Fruit fly (Drosophila melanogaster) whole organism, prepupa: ENCODE measurements around the gene CG15020.

Source experiments
- CG10669 ChIP-seq: fragments of 200-800 bp; sonication (Bioruptor generic); optimal IDR thresholded peaks from 3 replicates; lab custom pipeline; 2018; ENCODE audit warnings: missing biosample characterization, mild to moderate bottlenecking, missing genetic modification characterization, moderate library complexity
- CG6163 ChIP-seq: fragments of 200-800 bp; sonication (Bioruptor generic); IDR thresholded peaks from 3 replicates; pipeline ENCODE4 v1.3.6; 2022; ENCODE audit warnings: missing biosample characterization, missing genetic modification characterization
- CG6854 ChIP-seq: fragments of 200-800 bp; sonication (Bioruptor generic); optimal IDR thresholded peaks from 2 replicates; lab custom pipeline; 2017; ENCODE audit warnings: missing biosample characterization, mild to moderate bottlenecking, missing genetic modification characterization
- Hr4 ChIP-seq: fragments of 200-800 bp; sonication (Bioruptor generic); optimal IDR thresholded peaks from 3 replicates; lab custom pipeline; 2016; ENCODE audit warnings: missing biosample characterization, missing genetic modification characterization
- Lpt ChIP-seq: fragments of 200-800 bp; sonication (Bioruptor generic); optimal IDR thresholded peaks from 3 replicates; lab custom pipeline; 2016; ENCODE audit warnings: missing biosample characterization, missing genetic modification characterization
- Sox14 ChIP-seq: fragments of 200-800 bp; sonication (Bioruptor generic); optimal IDR thresholded peaks from 3 replicates; lab custom pipeline; 2016; ENCODE audit warnings: missing biosample characterization, missing genetic modification characterization

DNA sequence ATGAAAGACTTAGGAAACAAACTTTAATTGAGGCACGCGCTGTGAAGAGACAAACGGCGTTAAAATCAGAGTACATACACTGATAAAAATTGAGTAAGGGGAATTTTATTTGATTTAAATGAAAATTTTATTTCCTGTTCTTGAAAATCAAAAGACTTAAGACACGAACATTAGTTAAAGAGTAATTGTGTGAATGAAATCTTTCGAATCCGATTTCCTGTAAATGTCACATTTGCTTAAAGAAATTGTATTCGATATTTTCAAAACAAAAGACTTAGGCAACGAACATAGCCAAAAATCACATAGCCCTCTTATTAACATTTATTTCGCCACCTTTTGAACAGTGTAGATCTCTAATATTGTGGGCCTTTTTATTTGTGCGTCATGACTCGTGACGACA is 24.4 kb downstream of the CG15020 start:
- TF ChIP-seq Sox14 (GFP tag; lab: Kevin White, UChicago) = no peak
- TF ChIP-seq CG10669 (GFP tag; lab: Kevin White, UChicago) = no peak
- no peak for TF ChIP-seq Hr4 (GFP tag; lab: Kevin White, UChicago)
- no peak for TF ChIP-seq Lpt (GFP tag; lab: Kevin White, UChicago)
- TF ChIP-seq CG6163 (GFP tag; lab: Robert Waterston, UW) = no peak
- no peak for TF ChIP-seq CG6854 (GFP tag; lab: Kevin White, UChicago)
